Fruit fly (Drosophila melanogaster) whole organism, embryonic: Measurements from ENCODE around the gene tank.
A peak's percentile ranks its signal among the peaks of the same experiment; 100 is the strongest.

Experiments used
- BtbVII ChIP-seq: fragments of 200-800 bp; sonication (Bioruptor generic); optimal IDR thresholded peaks from 3 replicates; lab custom pipeline; 2017; ENCODE audit warnings: missing biosample characterization, mild to moderate bottlenecking, missing genetic modification characterization
- Bteb2 ChIP-seq: fragments of 200-800 bp; sonication (Bioruptor generic); optimal IDR thresholded peaks from 2 replicates; lab custom pipeline; 2016; ENCODE audit warnings: missing biosample characterization, missing genetic modification characterization
- CG10209 ChIP-seq: fragments of 200-800 bp; sonication (Bioruptor generic); optimal IDR thresholded peaks from 3 replicates; lab custom pipeline; 2017; ENCODE audit warnings: missing biosample characterization, mild to moderate bottlenecking, missing genetic modification characterization, missing genetic modification reagents
- CG10321 ChIP-seq: fragments of 200-800 bp; sonication (Bioruptor generic); IDR thresholded peaks from 2 replicates; pipeline ENCODE4 v1.3.6; 2022; ENCODE audit warnings: missing biosample characterization, missing genetic modification characterization
- CG11247 ChIP-seq: fragments of 200-800 bp; sonication (Bioruptor generic); IDR thresholded peaks from 2 replicates; pipeline ENCODE4 v1.3.6; 2022; ENCODE audit warnings: missing biosample characterization, missing genetic modification characterization
- CG11695 ChIP-seq: fragments of 200-800 bp; sonication (Bioruptor generic); IDR thresholded peaks from 3 replicates; pipeline ENCODE4 v1.3.6; 2022; ENCODE audit warnings: missing biosample characterization, missing genetic modification characterization
- CG14014 ChIP-seq: fragments of 200-800 bp; sonication (Bioruptor generic); IDR thresholded peaks from 2 replicates; pipeline ENCODE4 v1.3.6; 2022; ENCODE audit warnings: missing biosample characterization, missing genetic modification characterization
- CG16779 ChIP-seq: fragments of 200-800 bp; sonication (Bioruptor generic); IDR thresholded peaks from 2 replicates; pipeline ENCODE4 v1.3.6; 2022; ENCODE audit warnings: missing biosample characterization, missing genetic modification characterization
- CG18262 ChIP-seq: fragments of 200-800 bp; optimal IDR thresholded peaks from 3 replicates; lab custom pipeline; 2019; ENCODE audit warnings: missing biosample characterization, mild to moderate bottlenecking, missing genetic modification characterization, moderate library complexity
- CG31224 ChIP-seq: fragments of 200-800 bp; sonication (Bioruptor generic); IDR thresholded peaks from 2 replicates; pipeline ENCODE4 v1.3.6; 2022; ENCODE audit warnings: missing biosample characterization, missing genetic modification characterization
- CG3163 ChIP-seq: fragments of 200-800 bp; sonication (Bioruptor generic); optimal IDR thresholded peaks from 3 replicates; lab custom pipeline; 2016; ENCODE audit warnings: missing biosample characterization, missing genetic modification characterization
- CG3726 ChIP-seq: fragments of 200-800 bp; sonication (Bioruptor generic); IDR thresholded peaks from 3 replicates; pipeline ENCODE4, ENCODE4 v1.3.6; 2022; ENCODE audit warnings: missing biosample characterization, missing genetic modification characterization
- CG4328 ChIP-seq: fragments of 200-800 bp; sonication (Bioruptor generic); optimal IDR thresholded peaks from 3 replicates; lab custom pipeline; 2017; ENCODE audit warnings: missing biosample characterization, missing genetic modification reagents, missing genetic modification characterization
- CG4820 ChIP-seq: fragments of 200-800 bp; sonication (Bioruptor generic); optimal IDR thresholded peaks from 3 replicates; lab custom pipeline; 2016; ENCODE audit warnings: missing biosample characterization, missing genetic modification characterization
- CG7556 ChIP-seq: fragments of 200-800 bp; sonication (Bioruptor generic); optimal IDR thresholded peaks from 2 replicates; lab custom pipeline; 2017; ENCODE audit warnings: missing biosample characterization, mild to moderate bottlenecking, missing genetic modification characterization
- CG7786 ChIP-seq: fragments of 200-800 bp; sonication (Bioruptor generic); optimal IDR thresholded peaks from 2 replicates; lab custom pipeline; 2016; ENCODE audit warnings: missing biosample characterization, missing genetic modification characterization
- CG9797 ChIP-seq: fragments of 200-800 bp; sonication (Bioruptor generic); optimal IDR thresholded peaks from 3 replicates; lab custom pipeline; 2018; ENCODE audit warnings: missing biosample characterization, mild to moderate bottlenecking, missing genetic modification characterization
- CG9817 ChIP-seq: fragments of 200-800 bp; sonication (Bioruptor generic); optimal IDR thresholded peaks from 2 replicates; lab custom pipeline; 2018; ENCODE audit warnings: missing biosample characterization, mild to moderate bottlenecking, missing genetic modification characterization, moderate library complexity
- Dfd ChIP-seq, 2 experiments: fragments of >200 bp; optimal IDR thresholded peaks; 2 replicates each; lab custom pipeline; 2017; ENCODE audit warnings: missing biosample characterization in 2 of 2, missing genetic modification characterization in 2 of 2
- Drgx ChIP-seq: fragments of 200-800 bp; sonication (Bioruptor generic); IDR thresholded peaks from 2 replicates; pipeline ENCODE4 v1.3.6; 2022; ENCODE audit warnings: missing biosample characterization, missing genetic modification characterization
- Elba2 ChIP-seq: fragments of 200-800 bp; sonication (Bioruptor generic); optimal IDR thresholded peaks from 3 replicates; lab custom pipeline; 2016; ENCODE audit warnings: missing biosample characterization, missing genetic modification characterization
- Gug ChIP-seq: fragments of 200-800 bp; sonication (Bioruptor generic); IDR thresholded peaks from 4 replicates; pipeline ENCODE4 v1.3.6; 2022; ENCODE audit warnings: missing biosample characterization, missing genetic modification characterization
- HLH3B ChIP-seq: fragments of 200-800 bp; sonication (Bioruptor generic); IDR thresholded peaks from 2 replicates; pipeline ENCODE4 v1.3.6; 2022; ENCODE audit warnings: missing biosample characterization, missing genetic modification characterization
- Hmr ChIP-seq: fragments of 200-800 bp; sonication (Bioruptor generic); optimal IDR thresholded peaks from 3 replicates; lab custom pipeline; 2017; ENCODE audit warnings: mild to moderate bottlenecking, missing biosample characterization, missing genetic modification reagents, missing genetic modification characterization
- NC2α ChIP-seq: fragments of 200-800 bp; sonication (Bioruptor generic); optimal IDR thresholded peaks from 2 replicates; lab custom pipeline; 2016; ENCODE audit warnings: missing biosample characterization, missing genetic modification characterization
- NFAT ChIP-seq: fragments of 200-800 bp; sonication (Bioruptor generic); IDR thresholded peaks from 2 replicates; pipeline ENCODE4 v1.3.6; 2022; ENCODE audit warnings: missing biosample characterization, missing genetic modification characterization
- Sry-β ChIP-seq: fragments of 200-800 bp; sonication (Bioruptor generic); optimal IDR thresholded peaks from 2 replicates; lab custom pipeline; 2018; ENCODE audit warnings: missing biosample characterization, mild to moderate bottlenecking, missing genetic modification characterization, moderate library complexity
- abd-A ChIP-seq: fragments of 200-800 bp; sonication (Bioruptor generic); optimal IDR thresholded peaks from 3 replicates; lab custom pipeline; 2019; ENCODE audit warnings: missing biosample characterization, mild to moderate bottlenecking, missing genetic modification characterization, moderate library complexity
- bab2 ChIP-seq: fragments of 200-800 bp; sonication (Bioruptor generic); optimal IDR thresholded peaks from 2 replicates; lab custom pipeline; 2016; ENCODE audit warnings: missing biosample characterization, missing genetic modification characterization
- bigmax ChIP-seq: fragments of 200-800 bp; sonication (Bioruptor generic); optimal IDR thresholded peaks from 2 replicates; lab custom pipeline; 2018; ENCODE audit warnings: missing biosample characterization, mild to moderate bottlenecking, missing genetic modification characterization
- chif ChIP-seq, 2 experiments: fragments of 200-800 bp; sonication (Bioruptor generic); optimal IDR thresholded peaks; 3 replicates each; lab custom pipeline; 2016; ENCODE audit warnings: missing biosample characterization in 2 of 2, missing genetic modification characterization in 2 of 2
- corto ChIP-seq: fragments of 200-800 bp; sonication (Bioruptor generic); optimal IDR thresholded peaks from 2 replicates; lab custom pipeline; 2016; ENCODE audit warnings: missing biosample characterization, mild to moderate bottlenecking, missing genetic modification characterization, moderate library complexity
- cwo ChIP-seq: fragments of 200-800 bp; sonication (Bioruptor generic); optimal IDR thresholded peaks from 3 replicates; lab custom pipeline; 2017; ENCODE audit warnings: missing biosample characterization, missing genetic modification characterization, mild to moderate bottlenecking, moderate library complexity, missing genetic modification reagents
- emc ChIP-seq: fragments of 200-800 bp; sonication (Bioruptor generic); optimal IDR thresholded peaks from 2 replicates; lab custom pipeline; 2016; ENCODE audit warnings: missing biosample characterization, missing genetic modification characterization
- gce ChIP-seq: fragments of 200-800 bp; sonication (Bioruptor generic); IDR thresholded peaks from 3 replicates; pipeline ENCODE4 v1.3.6; 2022; ENCODE audit warnings: missing biosample characterization, missing genetic modification characterization
- gfzf ChIP-seq: fragments of 200-800 bp; sonication (Bioruptor generic); optimal IDR thresholded peaks from 2 replicates; lab custom pipeline; 2016; ENCODE audit warnings: missing biosample characterization, mild to moderate bottlenecking, missing genetic modification characterization, moderate library complexity
- insv ChIP-seq, 2 experiments: fragments of 200-800 bp; sonication (Bioruptor generic); optimal IDR thresholded peaks; 3 replicates each; lab custom pipeline; 2016 to 2018; ENCODE audit warnings: missing biosample characterization in 2 of 2, missing genetic modification characterization in 2 of 2
- kni ChIP-seq: fragments of 200-800 bp; sonication (Bioruptor generic); optimal IDR thresholded peaks from 3 replicates; lab custom pipeline; 2017; ENCODE audit warnings: mild to moderate bottlenecking, missing biosample characterization, missing genetic modification reagents, missing genetic modification characterization
- lbe ChIP-seq: fragments of 200-800 bp; sonication (Bioruptor generic); optimal IDR thresholded peaks from 2 replicates; lab custom pipeline; 2016; ENCODE audit warnings: missing biosample characterization, mild to moderate bottlenecking, missing genetic modification characterization
- nerfin-1 ChIP-seq: fragments of 200-800 bp; sonication (Bioruptor generic); optimal IDR thresholded peaks from 3 replicates; lab custom pipeline; 2019; ENCODE audit warnings: missing biosample characterization, mild to moderate bottlenecking, missing genetic modification characterization, moderate library complexity
- otp ChIP-seq: fragments of 200-800 bp; sonication (Bioruptor generic); IDR thresholded peaks from 3 replicates; pipeline ENCODE4, ENCODE4 v1.3.6; 2022; ENCODE audit warnings: missing biosample characterization, missing genetic modification characterization
- ro ChIP-seq: fragments of 200-800 bp; sonication (Bioruptor generic); IDR thresholded peaks from 2 replicates; pipeline ENCODE4 v1.3.6; 2022; ENCODE audit warnings: missing biosample characterization, missing genetic modification characterization
- sd ChIP-seq: fragments of 200-800 bp; sonication (Bioruptor generic); optimal IDR thresholded peaks from 3 replicates; lab custom pipeline; 2018; ENCODE audit warnings: missing biosample characterization, mild to moderate bottlenecking, missing genetic modification characterization, moderate library complexity
- tna ChIP-seq: fragments of 200-800 bp; sonication (Bioruptor generic); IDR thresholded peaks from 2 replicates; pipeline ENCODE4 v1.3.6; 2022; ENCODE audit warnings: missing biosample characterization, missing genetic modification characterization; ENCODE audit not compliant: partially characterized antibody
- wek ChIP-seq: fragments of 200-800 bp; sonication (Bioruptor generic); optimal IDR thresholded peaks from 3 replicates; lab custom pipeline; 2018; ENCODE audit warnings: missing biosample characterization, mild to moderate bottlenecking, missing genetic modification characterization, moderate library complexity
- wor ChIP-seq: fragments of 200-800 bp; sonication (Bioruptor generic); IDR thresholded peaks from 2 replicates; pipeline ENCODE4 v1.3.6; 2022; ENCODE audit warnings: missing biosample characterization, missing genetic modification characterization
- zfh2 ChIP-seq: fragments of 200-800 bp; sonication (Bioruptor generic); optimal IDR thresholded peaks from 2 replicates; lab custom pipeline; 2016; ENCODE audit warnings: missing biosample characterization, missing genetic modification characterization

Gene tank

DNA sequence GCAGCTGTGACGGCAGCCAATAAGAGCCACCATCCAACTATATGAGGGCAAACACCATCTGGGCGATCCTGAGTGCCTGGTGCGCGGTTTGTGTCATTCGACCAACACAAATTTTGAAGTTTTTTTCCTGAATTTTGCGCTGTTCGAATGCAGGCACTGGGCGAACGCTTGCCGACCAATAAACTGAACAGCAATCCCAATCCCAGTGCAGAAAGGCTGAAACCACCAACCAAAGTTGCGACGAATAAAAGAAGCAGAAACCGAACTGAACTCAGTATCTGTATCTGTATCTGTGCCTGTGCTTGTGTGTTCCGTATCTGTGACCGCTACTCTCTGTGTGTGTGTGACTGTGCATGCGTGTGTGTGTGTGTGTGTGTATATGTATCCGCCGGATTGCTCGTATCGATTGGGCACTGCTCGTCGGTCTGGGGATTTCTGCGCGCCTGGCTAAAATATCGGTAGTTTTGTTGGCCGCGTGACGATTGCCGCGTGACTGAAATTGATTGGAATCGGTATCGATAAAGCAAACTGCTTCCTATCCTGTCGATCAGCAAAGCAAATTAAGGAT is 26.2 kb downstream of the tank start (continued):
- TF ChIP-seq nerfin-1 (tag; lab: Kevin White, UChicago) = peak; percentile 12
- TF ChIP-seq BtbVII (GFP tag; lab: Kevin White, UChicago) = peak; percentile 36
- TF ChIP-seq Elba2 (GFP tag; lab: Kevin White, UChicago) = peak; percentile 96
- peak; percentile 80 for TF ChIP-seq corto (GFP tag; lab: Kevin White, UChicago)
- TF ChIP-seq kni = peak; percentile 94
- peak; percentile 10 for TF ChIP-seq CG18262
- peak; percentile 9; the same call in 1 of the 3 replicates for TF ChIP-seq CG11695 (GFP tag; lab: Robert Waterston, UW)
- peak; percentile 94 for TF ChIP-seq abd-A (tag; lab: Kevin White, UChicago)
- TF ChIP-seq Drgx (GFP tag; lab: Robert Waterston, UW) = peak; percentile 69

DNA sequence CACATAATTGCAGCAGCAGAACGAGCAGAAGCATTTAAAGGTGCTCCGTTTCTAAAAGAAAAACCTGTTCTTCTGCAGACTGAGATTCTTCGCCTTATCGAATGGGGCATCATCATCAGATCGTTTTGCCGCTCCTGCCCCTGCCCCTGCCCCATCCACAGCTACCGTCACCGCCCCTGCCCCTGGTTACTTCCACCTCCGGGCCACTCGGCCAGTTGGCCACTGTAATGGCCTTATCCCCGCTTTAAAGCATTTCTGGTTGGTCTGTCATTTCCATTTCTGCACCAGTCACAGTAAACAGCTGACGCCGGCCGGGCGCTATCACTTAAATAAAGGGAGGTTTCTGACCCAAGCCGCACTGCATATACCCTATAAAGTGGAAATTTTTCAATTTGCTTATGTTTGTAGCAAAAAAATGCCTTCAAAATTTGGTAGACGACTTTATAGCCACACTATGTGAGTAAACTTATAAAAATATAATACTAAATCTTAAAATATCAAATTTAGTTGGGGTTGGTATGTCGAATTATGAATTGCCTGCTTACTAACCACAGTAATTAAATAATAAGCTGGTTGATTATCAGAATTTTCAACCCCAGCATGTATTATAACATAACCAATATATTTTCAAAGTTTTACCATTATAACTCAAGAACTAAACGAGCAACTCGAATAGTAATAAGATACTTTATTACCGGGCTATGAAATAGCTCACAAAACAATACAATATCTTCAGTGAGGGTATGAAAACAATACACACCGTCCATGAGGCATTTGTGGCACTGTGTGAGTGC is 26.9 kb downstream of the tank start:
- no peak for TF ChIP-seq Gug (GFP tag; lab: Robert Waterston, UW)
- TF ChIP-seq emc (GFP tag; lab: Kevin White, UChicago) = no peak
- TF ChIP-seq otp (GFP tag; lab: Robert Waterston, UW) = no peak
- TF ChIP-seq CG14014 (GFP tag; lab: Robert Waterston, UW) = no peak
- TF ChIP-seq bab2 (GFP tag; lab: Kevin White, UChicago) = peak; percentile 45
- peak; percentile 92 for TF ChIP-seq CG7556 (GFP tag; lab: Kevin White, UChicago)
- TF ChIP-seq CG3163 (GFP tag; lab: Kevin White, UChicago) = no peak
- no peak for TF ChIP-seq sd (tag; lab: Kevin White, UChicago)
- no peak for TF ChIP-seq gce (GFP tag; lab: Robert Waterston, UW)
- TF ChIP-seq NFAT (GFP tag; lab: Robert Waterston, UW) = no peak
- TF ChIP-seq chif (GFP tag; optimal IDR thresholded peaks at IDR 0.05; lab: Kevin White, UChicago) = peak in 1 of 2 experiments; percentile 64
- TF ChIP-seq gfzf = no peak
- TF ChIP-seq ro (GFP tag; lab: Robert Waterston, UW) = no peak
- no peak for TF ChIP-seq CG9797 (GFP tag; lab: Kevin White, UChicago)
- peak; percentile 89 for TF ChIP-seq CG31224 (GFP tag; lab: Robert Waterston, UW)
- TF ChIP-seq Hmr (GFP tag; lab: Kevin White, UChicago) = peak; percentile 77
- TF ChIP-seq CG9817 (tag; lab: Kevin White, UChicago) = peak; percentile 44
- no peak for TF ChIP-seq tna (GFP tag; lab: Robert Waterston, UW)
- no peak for TF ChIP-seq wek (GFP tag; lab: Kevin White, UChicago)
- peak; percentile 21 for TF ChIP-seq zfh2 (GFP tag; lab: Kevin White, UChicago)
- peak; percentile 81 for TF ChIP-seq CG18262
- TF ChIP-seq CG11247 = 0 out of 2 replicates have a peak, but pooled peaks have one; percentile 16
- TF ChIP-seq lbe (GFP tag; lab: Kevin White, UChicago) = no peak
- no peak for TF ChIP-seq cwo (GFP tag; lab: Kevin White, UChicago)
- TF ChIP-seq NC2α (GFP tag; lab: Kevin White, UChicago) = no peak
- no peak for TF ChIP-seq CG10321
- peak in 1 of 2 experiments; percentile 7 for TF ChIP-seq insv (GFP tag; optimal IDR thresholded peaks at IDR 0.05; lab: Kevin White, UChicago)
- peak; percentile 82 for TF ChIP-seq CG10209 (GFP tag; lab: Kevin White, UChicago)
- no peak; the same call in 1 of the 2 replicates for TF ChIP-seq HLH3B (GFP tag; lab: Robert Waterston, UW)
- peak; percentile 51 for TF ChIP-seq CG4820
- no peak for TF ChIP-seq CG3726
- peak; percentile 64 for TF ChIP-seq CG4328
- TF ChIP-seq CG7786 (GFP tag; lab: Kevin White, UChicago) = peak; percentile 27
- no peak for TF ChIP-seq bigmax
- TF ChIP-seq Bteb2 (GFP tag; lab: Kevin White, UChicago) = peak; percentile 36
- no peak for TF ChIP-seq Dfd (GFP tag; optimal IDR thresholded peaks at IDR 0.05; lab: Kevin White, UChicago)
- no peak for TF ChIP-seq CG16779 (GFP tag; lab: Robert Waterston, UW)
- TF ChIP-seq Sry-β (GFP tag; lab: Kevin White, UChicago) = no peak
- 0 out of 2 replicates have a peak, but pooled peaks have one; percentile 22 for TF ChIP-seq wor
